Worm (Caenorhabditis elegans): ENCODE results near the gene mig-5.

ce11 chrII:8138015-8138546 is 46.7 kb downstream of the mig-5 start, which contains the start of gene cdc-48.2:
- TF ChIP-seq attf-4 (tag; optimal IDR thresholded peaks at IDR 0.05) (no peak), unc-62 (GFP tag; optimal IDR thresholded peaks at IDR 0.05 in 1 of 2) (no peak), unc-62 (tag; optimal IDR thresholded peaks at IDR 0.05) (no peak), nhr-6 (tag; optimal IDR thresholded peaks at IDR 0.05) (no peak)

Measured in whole organism, L4 larva.